Worm (Caenorhabditis elegans): ENCODE data around the gene srlf-7.
A peak's percentile ranks its signal among the peaks of the same experiment; 100 is the strongest.

srlf-7 gene

ce11 chrIV:7166553-7166952 is 22.5 kb upstream of the srlf-7 start, which contains the start of gene C42D4.18:
TSS of gene C42D4.18 (plus strand) at chrIV:7166783.
- TF ChIP-seq sma-9 (GFP tag; optimal IDR thresholded peaks at IDR 0.05): peak; percentile 36
- TF ChIP-seq sma-9 (tag; optimal IDR thresholded peaks at IDR 0.05): no peak
- peak; percentile 55 for TF ChIP-seq unc-55 (GFP tag; optimal IDR thresholded peaks at IDR 0.05)
- no peak for TF ChIP-seq sma-3 (GFP tag; optimal IDR thresholded peaks at IDR 0.05)
- no peak for TF ChIP-seq nhr-6 (tag; optimal IDR thresholded peaks at IDR 0.05)
- TF ChIP-seq nhr-25 (tag; optimal IDR thresholded peaks at IDR 0.05): no peak
- no peak for TF ChIP-seq nhr-10 (tag; optimal IDR thresholded peaks at IDR 0.05)
- no peak for TF ChIP-seq aly-2 (tag; optimal IDR thresholded peaks at IDR 0.05)
- peak; percentile 62 for TF ChIP-seq C34F6.9 (tag; optimal IDR thresholded peaks at IDR 0.05)
- TF ChIP-seq unc-62 (GFP tag; optimal IDR thresholded peaks at IDR 0.05): no peak
- no peak for TF ChIP-seq peb-1 (tag; optimal IDR thresholded peaks at IDR 0.05)
- TF ChIP-seq ceh-16 (tag; optimal IDR thresholded peaks at IDR 0.05): no peak
- TF ChIP-seq nhr-23 (tag; optimal IDR thresholded peaks at IDR 0.05): no peak
- peak in 1 of 2 experiments; percentile 48 for TF ChIP-seq lsy-2 (tag; optimal IDR thresholded peaks at IDR 0.05)
- TF ChIP-seq egl-27 (tag; optimal IDR thresholded peaks at IDR 0.05): no peak
- no peak for TF ChIP-seq lin-13 (GFP tag; optimal IDR thresholded peaks at IDR 0.05)
- no peak for TF ChIP-seq mab-5 (tag; optimal IDR thresholded peaks at IDR 0.05)
- no peak for TF ChIP-seq ztf-11 (tag; optimal IDR thresholded peaks at IDR 0.05)
- no peak for TF ChIP-seq sem-4 (tag; optimal IDR thresholded peaks at IDR 0.05)
- no peak for TF ChIP-seq crh-2 (tag; optimal IDR thresholded peaks at IDR 0.05)
- no peak for TF ChIP-seq ceh-82 (tag; optimal IDR thresholded peaks at IDR 0.05)
- TF ChIP-seq skn-1 (tag; optimal IDR thresholded peaks at IDR 0.05): no peak
- no peak for TF ChIP-seq ama-1 (optimal IDR thresholded peaks at IDR 0.05)
- no peak for TF ChIP-seq unc-39 (tag; optimal IDR thresholded peaks at IDR 0.05)
- TF ChIP-seq nhr-129 (tag; optimal IDR thresholded peaks at IDR 0.05): peak; percentile 26
- no peak for TF ChIP-seq mbf-1 (tag; optimal IDR thresholded peaks at IDR 0.05)
- no peak for TF ChIP-seq R02D3.7 (tag; optimal IDR thresholded peaks at IDR 0.05)
- no peak for TF ChIP-seq elt-3 (tag; optimal IDR thresholded peaks at IDR 0.05)
- TF ChIP-seq lin-39 (tag; optimal IDR thresholded peaks at IDR 0.05): no peak
- no peak for TF ChIP-seq nhr-11 (tag; optimal IDR thresholded peaks at IDR 0.05)
- no peak for TF ChIP-seq nhr-237 (tag; optimal IDR thresholded peaks at IDR 0.05)
- no peak for TF ChIP-seq ztf-1 (GFP tag; conservative IDR thresholded peaks at IDR 0.05)
- peak in 1 of 2 experiments; percentile 37 for TF ChIP-seq mdl-1 (tag; optimal IDR thresholded peaks at IDR 0.05)

- TF ChIP-seq nhr-129 (tag; optimal IDR thresholded peaks at IDR 0.05) (peak; percentile 0), lin-13 (GFP tag; optimal IDR thresholded peaks at IDR 0.05) (peak; percentile 1), sma-3 (GFP tag; optimal IDR thresholded peaks at IDR 0.05) (peak; percentile 5), alr-1 (tag; optimal IDR thresholded peaks at IDR 0.05) (no peak), lin-11 (tag; optimal IDR thresholded peaks at IDR 0.05) (no peak), ztf-1 (GFP tag; conservative IDR thresholded peaks at IDR 0.05) (no peak), ZK546.5 (tag; optimal IDR thresholded peaks at IDR 0.05) (no peak), crh-2 (tag; optimal IDR thresholded peaks at IDR 0.05) (peak; percentile 43), C34F6.9 (tag; optimal IDR thresholded peaks at IDR 0.05) (peak; percentile 70), unc-55 (GFP tag; optimal IDR thresholded peaks at IDR 0.05) (peak; percentile 31)
Measured at ce11 chrIV:7167983-7168760, 20.9 kb upstream of the srlf-7 start, which contains the start of gene skr-16. TSS of gene skr-16 (plus strand) at chrIV:7168710.

- TF ChIP-seq mdl-1 (tag; optimal IDR thresholded peaks at IDR 0.05) (no peak), blmp-1 (tag; optimal IDR thresholded peaks at IDR 0.05; ENCODE audit: insufficient read depth) (no peak), R02D3.7 (tag; optimal IDR thresholded peaks at IDR 0.05) (no peak), dmd-4 (tag; optimal IDR thresholded peaks at IDR 0.05) (no peak), crh-2 (tag; optimal IDR thresholded peaks at IDR 0.05) (no peak), nhr-25 (tag; optimal IDR thresholded peaks at IDR 0.05) (no peak), nhr-237 (tag; optimal IDR thresholded peaks at IDR 0.05) (no peak), lin-39 (tag; optimal IDR thresholded peaks at IDR 0.05) (no peak), alr-1 (tag; optimal IDR thresholded peaks at IDR 0.05) (no peak), sem-4 (tag; optimal IDR thresholded peaks at IDR 0.05) (no peak), ceh-16 (tag; optimal IDR thresholded peaks at IDR 0.05) (no peak), aly-2 (tag; optimal IDR thresholded peaks at IDR 0.05) (no peak), lsy-2 (tag; optimal IDR thresholded peaks at IDR 0.05) (no peak), elt-1 (tag; optimal IDR thresholded peaks at IDR 0.05) (no peak), Y55F3AM.14 (GFP tag; optimal IDR thresholded peaks at IDR 0.05) (no peak), fos-1 (tag; optimal IDR thresholded peaks at IDR 0.05) (no peak)
Measured at ce11 chrIV:7171222-7171621, 17.9 kb upstream of the srlf-7 start, which contains the start of gene str-220. TSS of gene str-220 (minus strand) at chrIV:7171322.
